Worm (Caenorhabditis elegans) whole organism, L2 larva: ENCODE measurements around the gene K08H2.3.

Experiments
- elt-3 ChIP-seq: sonication (generic microtip); optimal IDR thresholded peaks from 2 replicates; lab custom pipeline; 2017; ENCODE audit warnings: missing biosample characterization, missing genetic modification characterization
- lin-11 ChIP-seq: fragments of 150-350 bp; sonication (generic microtip); optimal IDR thresholded peaks from 2 replicates; lab custom pipeline; 2014; ENCODE audit warnings: missing biosample characterization, missing genetic modification characterization, inconsistent platforms, mixed read lengths
- unc-62 ChIP-seq: fragments of 150-350 bp; optimal IDR thresholded peaks from 2 replicates; lab custom pipeline; 2014; ENCODE audit warnings: missing biosample characterization, missing genetic modification reagents, missing genetic modification characterization
- zag-1 ChIP-seq: fragments of 150-350 bp; optimal IDR thresholded peaks from 2 replicates; lab custom pipeline; 2014; ENCODE audit warnings: missing biosample characterization, missing genetic modification characterization

ce11 chrX:13225111-13225905 lies 11.9 kb upstream of the K08H2.3 start:
- TF ChIP-seq lin-11 (tag; lab: Kevin White, UChicago) (peak; percentile 21), zag-1 (tag; lab: Kevin White, UChicago) (no peak), elt-3 (tag; lab: Kevin White, UChicago) (no peak), unc-62 (GFP tag; lab: Kevin White, UChicago) (no peak)
